Worm (Caenorhabditis elegans) whole organism, L1 larva: Measurements from ENCODE around the gene Y43F8B.14.

Experiments
- F16B12.6 ChIP-seq: fragments of 150-350 bp; optimal IDR thresholded peaks from 2 replicates; lab custom pipeline; 2014; ENCODE audit warnings: missing biosample characterization, missing genetic modification characterization
- nhr-237 ChIP-seq: fragments of 150-350 bp; optimal IDR thresholded peaks from 2 replicates; lab custom pipeline; 2014; ENCODE audit warnings: missing biosample characterization, missing genetic modification characterization
- nhr-28 ChIP-seq: fragments of 150-350 bp; optimal IDR thresholded peaks from 2 replicates; lab custom pipeline; 2014; ENCODE audit warnings: missing biosample characterization, missing genetic modification characterization
- nhr-76 ChIP-seq: sonication (generic microtip); optimal IDR thresholded peaks from 2 replicates; lab custom pipeline; 2017; ENCODE audit warnings: missing biosample characterization, missing genetic modification characterization
- nhr-85 ChIP-seq: sonication (generic microtip); peaks from one replicate; lab custom pipeline; 2016; ENCODE audit warnings: missing genetic modification characterization, inconsistent platforms, missing compliant biosample characterization
- nhr-90 ChIP-seq: sonication (generic microtip); optimal IDR thresholded peaks from 2 replicates; lab custom pipeline; 2016; ENCODE audit warnings: mild to moderate bottlenecking, missing genetic modification characterization, missing compliant biosample characterization; ENCODE audit not compliant: poor library complexity

DNA sequence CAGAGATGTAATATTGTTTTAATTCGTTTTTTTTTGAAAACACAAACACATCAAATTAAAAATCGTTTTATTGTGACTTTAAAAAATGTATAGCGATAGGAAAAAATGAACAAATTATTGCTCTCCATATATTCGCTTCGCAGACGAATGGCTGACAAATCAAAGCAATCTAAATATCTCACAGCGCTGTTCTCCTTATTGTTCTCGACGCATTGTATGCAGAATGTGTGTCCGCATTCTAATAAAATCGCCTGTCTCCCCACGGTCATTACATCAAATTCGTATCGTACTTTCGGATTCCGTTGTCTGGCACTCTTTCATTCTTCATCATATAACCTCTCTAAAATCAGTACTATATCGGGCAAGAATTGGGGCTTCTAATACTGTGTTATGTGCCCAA lies 22.1 kb upstream of the Y43F8B.14 start, which contains the start of gene Y43F8B.9:
- TF ChIP-seq nhr-76 (tag; lab: Kevin White, UChicago) = no peak
- no peak for TF ChIP-seq nhr-28 (tag; lab: Kevin White, UChicago)
- TF ChIP-seq nhr-237 = no peak
- TF ChIP-seq nhr-90 (tag; lab: Kevin White, UChicago) = no peak
- TF ChIP-seq F16B12.6 (tag; lab: Kevin White, UChicago) = no peak
- peak; percentile 54 for TF ChIP-seq nhr-85
